Fruit fly (Drosophila melanogaster): Measurements from ENCODE around the gene CG8814.
A peak's percentile ranks its signal among the peaks of the same experiment; 100 is the strongest.

DNA sequence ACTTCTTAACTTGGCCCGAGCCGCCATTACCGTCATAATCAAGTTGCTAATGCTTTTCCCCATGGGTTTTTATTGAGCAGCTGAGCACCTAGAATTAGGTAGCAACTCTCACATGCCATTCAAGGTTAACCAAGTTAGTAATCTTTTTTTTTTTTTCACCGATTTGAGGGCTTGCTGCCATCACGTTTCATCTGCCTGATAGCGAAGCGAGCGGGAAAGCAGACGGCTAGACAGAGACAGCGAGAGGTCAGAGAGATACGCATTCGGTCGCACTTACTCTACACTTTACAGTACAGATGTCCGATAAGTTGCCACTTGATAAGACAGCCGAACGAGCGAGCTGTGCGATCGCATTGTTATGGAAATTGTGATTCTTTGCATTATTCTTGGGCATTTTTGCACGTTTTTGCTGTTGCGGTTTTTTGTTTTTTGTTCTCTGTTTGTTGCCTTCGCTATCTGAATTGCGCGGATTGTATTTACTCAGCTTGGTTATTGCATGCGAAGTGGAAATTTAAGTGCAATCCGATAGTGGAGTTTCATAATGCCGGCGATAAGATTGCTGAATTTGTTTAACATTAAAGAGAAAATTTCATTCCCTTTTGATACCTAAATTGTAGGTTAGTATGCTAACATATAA is 25.8 kb downstream of the CG8814 start:
- no peak for TF ChIP-seq CG11617 (GFP tag; optimal IDR thresholded peaks at IDR 0.05)
- no peak for TF ChIP-seq bab1 (GFP tag; optimal IDR thresholded peaks at IDR 0.05)
- no peak for TF ChIP-seq pad (GFP tag; optimal IDR thresholded peaks at IDR 0.05)
- TF ChIP-seq Clk (GFP tag; optimal IDR thresholded peaks at IDR 0.05), result peak; percentile 3
- TF ChIP-seq Crg-1 (GFP tag; optimal IDR thresholded peaks at IDR 0.05), result no peak
- TF ChIP-seq CG7045 (GFP tag; optimal IDR thresholded peaks at IDR 0.05), result no peak
- TF ChIP-seq cic (GFP tag; optimal IDR thresholded peaks at IDR 0.05), result peak; percentile 62
- TF ChIP-seq kay (GFP tag; ENCODE audit: borderline replicate concordance), result no peak
- TF ChIP-seq CG12768 (GFP tag; optimal IDR thresholded peaks at IDR 0.05), result peak; percentile 31
